1 fruit fly cellular context compared by ENCODE assay signal in the genomic region with DNA sequence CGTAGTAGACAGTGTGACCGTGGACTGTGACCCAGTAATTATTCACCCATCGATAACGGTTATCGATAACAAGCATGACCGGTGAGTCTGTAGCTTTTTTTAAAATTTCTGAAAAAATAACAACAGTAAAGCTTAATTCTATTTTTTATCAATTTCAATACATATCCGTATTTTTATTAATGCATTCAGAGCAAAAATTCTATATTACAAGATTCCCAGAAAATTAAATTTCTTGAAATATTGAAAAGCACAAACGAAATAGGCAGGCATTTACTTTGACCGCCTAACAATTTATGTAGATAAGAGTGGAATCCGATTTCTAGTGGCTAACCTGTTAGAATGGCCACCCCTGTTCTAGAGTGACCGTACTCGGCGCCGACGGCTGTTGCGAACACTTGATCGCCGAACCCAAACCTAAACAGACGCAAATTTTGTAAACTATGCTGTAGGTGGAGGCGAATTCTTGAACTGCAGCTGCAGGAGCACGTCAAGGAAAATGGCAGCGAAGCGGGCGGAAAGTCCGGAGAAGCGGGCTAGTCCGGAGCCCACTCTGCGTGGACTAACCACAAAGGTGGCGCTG.
A peak's percentile ranks its signal among the peaks of the same experiment; 100 is the strongest.
TF ChIP-seq lines count a peak whose summit lies in the region.

Gene CG3652, minus strand, starts transcription at position 35 of the 580 bp plus-strand sequence.

TF ChIP-seq in whole organism, embryonic, 481 proteins besides CTCF, POLR2A, EP300 and RAD21 (continued from another document and continues in another):
- no peak for TF ChIP-seq Mes4 (GFP tag; optimal IDR thresholded peaks at IDR 0.05; lab: Kevin White, UChicago)
- no peak for TF ChIP-seq Jarid2 (GFP tag; optimal IDR thresholded peaks at IDR 0.05; lab: Kevin White, UChicago)
- TF ChIP-seq CG17359 (tag; optimal IDR thresholded peaks at IDR 0.05; lab: Kevin White, UChicago), result no peak
- no peak for TF ChIP-seq CG11696 (GFP tag; IDR thresholded peaks at IDR 0.05; lab: Robert Waterston, UW)
- TF ChIP-seq CG9932 (GFP tag; IDR thresholded peaks at IDR 0.05; lab: Robert Waterston, UW), result peak; percentile 30; the same call in 1 of the 2 replicates
- no peak for TF ChIP-seq CG14965 (GFP tag; optimal IDR thresholded peaks at IDR 0.05; lab: Kevin White, UChicago; ENCODE audit: borderline replicate concordance)
- TF ChIP-seq CG30431 (GFP tag; optimal IDR thresholded peaks at IDR 0.05; lab: Kevin White, UChicago), result no peak
- peak; percentile 54 for TF ChIP-seq HLH4C (GFP tag; IDR thresholded peaks at IDR 0.05; lab: Robert Waterston, UW; ENCODE audit: partially characterized antibody)
- peak; percentile 31 for TF ChIP-seq CG17829 (tag; optimal IDR thresholded peaks at IDR 0.05; lab: Kevin White, UChicago)
- TF ChIP-seq sd (tag; optimal IDR thresholded peaks at IDR 0.05; lab: Kevin White, UChicago), result no peak
- no peak for TF ChIP-seq CG3726 (GFP tag; IDR thresholded peaks at IDR 0.05; lab: Robert Waterston, UW)
- TF ChIP-seq Ada2b (GFP tag; IDR thresholded peaks at IDR 0.05; lab: Robert Waterston, UW), result no peak
- TF ChIP-seq CG12071 (GFP tag; optimal IDR thresholded peaks at IDR 0.05; lab: Kevin White, UChicago), result no peak
- no peak for TF ChIP-seq CG1603 (tag; optimal IDR thresholded peaks at IDR 0.05; lab: Kevin White, UChicago)
- no peak for TF ChIP-seq trh (GFP tag; optimal IDR thresholded peaks at IDR 0.05; lab: Kevin White, UChicago)
- TF ChIP-seq pzg (GFP tag; optimal IDR thresholded peaks at IDR 0.05; lab: Kevin White, UChicago), result peak; percentile 47
- no peak for TF ChIP-seq CG5953 (GFP tag; IDR thresholded peaks at IDR 0.05; lab: Robert Waterston, UW)
- TF ChIP-seq ems (GFP tag; optimal IDR thresholded peaks at IDR 0.05; lab: Kevin White, UChicago), result no peak
- TF ChIP-seq CG9817 (tag; optimal IDR thresholded peaks at IDR 0.05; lab: Kevin White, UChicago), result no peak
- TF ChIP-seq CG12659 (GFP tag; optimal IDR thresholded peaks at IDR 0.05; lab: Kevin White, UChicago), result peak; percentile 70
- TF ChIP-seq row (GFP tag; IDR thresholded peaks at IDR 0.05; lab: Robert Waterston, UW), result peak; percentile 70
- TF ChIP-seq CG18011 (GFP tag; optimal IDR thresholded peaks at IDR 0.05; lab: Kevin White, UChicago), result no peak
- TF ChIP-seq CG7839 (tag; optimal IDR thresholded peaks at IDR 0.05; lab: Kevin White, UChicago), result no peak
- no peak for TF ChIP-seq CG31388 (GFP tag; optimal IDR thresholded peaks at IDR 0.05; lab: Kevin White, UChicago)
- no peak for TF ChIP-seq CG4820 (GFP tag; optimal IDR thresholded peaks at IDR 0.05; lab: Kevin White, UChicago)
- no peak for TF ChIP-seq Drgx (GFP tag; IDR thresholded peaks at IDR 0.05; lab: Robert Waterston, UW)
- no peak for TF ChIP-seq CG1233 (GFP tag; optimal IDR thresholded peaks at IDR 0.05; lab: Kevin White, UChicago)
- TF ChIP-seq Dad (GFP tag; optimal IDR thresholded peaks at IDR 0.05; lab: Kevin White, UChicago), result peak; percentile 9
- no peak for TF ChIP-seq CG16815 (GFP tag; optimal IDR thresholded peaks at IDR 0.05; lab: Kevin White, UChicago)
- peak; percentile 46; the same call in 1 of the 2 replicates for TF ChIP-seq unc-4 (GFP tag; IDR thresholded peaks at IDR 0.05; lab: Robert Waterston, UW; ENCODE audit: partially characterized antibody)
- TF ChIP-seq knrl (GFP tag; IDR thresholded peaks at IDR 0.05; lab: Robert Waterston, UW; ENCODE audit: partially characterized antibody), result peak; percentile 47; the same call in 2 of the 3 replicates
- peak; percentile 30 for TF ChIP-seq Hr3 (GFP tag; optimal IDR thresholded peaks at IDR 0.05; lab: Kevin White, UChicago)
- no peak; the same call in 1 of the 2 replicates for TF ChIP-seq Rfx (GFP tag; IDR thresholded peaks at IDR 0.05; lab: Robert Waterston, UW)
- peak; percentile 9 for TF ChIP-seq chn (GFP tag; optimal IDR thresholded peaks at IDR 0.05; lab: Kevin White, UChicago)
- no peak for TF ChIP-seq Vsx1 (GFP tag; optimal IDR thresholded peaks at IDR 0.05; lab: Kevin White, UChicago)
- no peak for TF ChIP-seq chif (GFP tag; optimal IDR thresholded peaks at IDR 0.05; lab: Kevin White, UChicago)
- TF ChIP-seq Fer2 (tag; optimal IDR thresholded peaks at IDR 0.05; lab: Kevin White, UChicago), result no peak
- TF ChIP-seq CG7357 (GFP tag; IDR thresholded peaks at IDR 0.05; lab: Robert Waterston, UW), result 0 out of 3 replicates have a peak, but pooled peaks have one; percentile 36
- no peak for TF ChIP-seq CG6765 (GFP tag; optimal IDR thresholded peaks at IDR 0.05; lab: Kevin White, UChicago)
- TF ChIP-seq CG3407 (GFP tag; optimal IDR thresholded peaks at IDR 0.05; lab: Kevin White, UChicago), result no peak
- peak; percentile 58 for TF ChIP-seq CG13287 (GFP tag; IDR thresholded peaks at IDR 0.05; lab: Robert Waterston, UW; ENCODE audit: partially characterized antibody)
- no peak for TF ChIP-seq CG11093 (GFP tag; IDR thresholded peaks at IDR 0.05; lab: Robert Waterston, UW)
- no peak for TF ChIP-seq CG34376 (GFP tag; optimal IDR thresholded peaks at IDR 0.05; lab: Kevin White, UChicago)
- no peak for TF ChIP-seq CG3847 (GFP tag; IDR thresholded peaks at IDR 0.05; lab: Robert Waterston, UW)
- 0 out of 4 replicates have a peak, but pooled peaks have one; percentile 21 for TF ChIP-seq chinmo (GFP tag; IDR thresholded peaks at IDR 0.05; lab: Robert Waterston, UW; ENCODE audit: partially characterized antibody)
- no peak for TF ChIP-seq insv (GFP tag; optimal IDR thresholded peaks at IDR 0.05; lab: Kevin White, UChicago)
- TF ChIP-seq Rx (GFP tag; IDR thresholded peaks at IDR 0.05; lab: Robert Waterston, UW), result no peak
- TF ChIP-seq CG6854 (GFP tag; optimal IDR thresholded peaks at IDR 0.05; lab: Kevin White, UChicago), result no peak
- TF ChIP-seq CG13894 (tag; optimal IDR thresholded peaks at IDR 0.05; lab: Kevin White, UChicago), result no peak
- no peak for TF ChIP-seq Neu2 (GFP tag; optimal IDR thresholded peaks at IDR 0.05; lab: Kevin White, UChicago; ENCODE audit: borderline replicate concordance)
- no peak for TF ChIP-seq E2f1 (GFP tag; IDR thresholded peaks at IDR 0.05; lab: Robert Waterston, UW)
- peak; percentile 1 for TF ChIP-seq CG10979 (tag; optimal IDR thresholded peaks at IDR 0.05; lab: Kevin White, UChicago)
- TF ChIP-seq Opbp (GFP tag; IDR thresholded peaks at IDR 0.05; lab: Robert Waterston, UW; ENCODE audit: partially characterized antibody), result 0 out of 3 replicates have a peak, but pooled peaks have one; percentile 14
- no peak for TF ChIP-seq HHEX (GFP tag; optimal IDR thresholded peaks at IDR 0.05; lab: Kevin White, UChicago)
- no peak for TF ChIP-seq CG17385 (GFP tag; optimal IDR thresholded peaks at IDR 0.05; lab: Kevin White, UChicago)
- TF ChIP-seq gro (GFP tag; optimal IDR thresholded peaks at IDR 0.05; lab: Kevin White, UChicago), result no peak
- TF ChIP-seq lov (optimal IDR thresholded peaks at IDR 0.05; lab: Kevin White, UChicago), result no peak
- no peak for TF ChIP-seq lov (GFP tag; IDR thresholded peaks at IDR 0.05; lab: Robert Waterston, UW)
- TF ChIP-seq CG10209 (GFP tag; optimal IDR thresholded peaks at IDR 0.05; lab: Kevin White, UChicago), result no peak
- TF ChIP-seq CG8944 (GFP tag; optimal IDR thresholded peaks at IDR 0.05; lab: Kevin White, UChicago), result no peak
- peak; percentile 27 for TF ChIP-seq HmgD (GFP tag; optimal IDR thresholded peaks at IDR 0.05; lab: Kevin White, UChicago)
- TF ChIP-seq kni (GFP tag; optimal IDR thresholded peaks at IDR 0.05; lab: Kevin White, UChicago), result no peak
- no peak for TF ChIP-seq CG14014 (GFP tag; IDR thresholded peaks at IDR 0.05; lab: Robert Waterston, UW)
- no peak for TF ChIP-seq CG6654 (GFP tag; optimal IDR thresholded peaks at IDR 0.05; lab: Kevin White, UChicago)
- peak; percentile 75 for TF ChIP-seq Sry-δ (GFP tag; optimal IDR thresholded peaks at IDR 0.05; lab: Kevin White, UChicago)
- TF ChIP-seq abd-A (tag; optimal IDR thresholded peaks at IDR 0.05; lab: Kevin White, UChicago), result no peak
- TF ChIP-seq kay (GFP tag; optimal IDR thresholded peaks at IDR 0.05; lab: Kevin White, UChicago), result peak; percentile 33
- peak in 1 of 2 experiments; percentile 25 for TF ChIP-seq Pdp1 (GFP tag; optimal IDR thresholded peaks at IDR 0.05; lab: Kevin White, UChicago)
- no peak for TF ChIP-seq Eip74EF (GFP tag; optimal IDR thresholded peaks at IDR 0.05; lab: Kevin White, UChicago)
- TF ChIP-seq shn (GFP tag; optimal IDR thresholded peaks at IDR 0.05; lab: Kevin White, UChicago), result no peak
- no peak for TF ChIP-seq Tbp (GFP tag; optimal IDR thresholded peaks at IDR 0.05; lab: Kevin White, UChicago)
- peak; percentile 84 for TF ChIP-seq Sin3A (optimal IDR thresholded peaks at IDR 0.05; lab: Kevin White, UChicago)
- no peak for TF ChIP-seq peb (GFP tag; IDR thresholded peaks at IDR 0.05; lab: Robert Waterston, UW)
- no peak for TF ChIP-seq eve (GFP tag; optimal IDR thresholded peaks at IDR 0.05; lab: Kevin White, UChicago)
- TF ChIP-seq CG10431 (GFP tag; optimal IDR thresholded peaks at IDR 0.05; lab: Kevin White, UChicago), result no peak
- no peak for TF ChIP-seq CG1602 (GFP tag; optimal IDR thresholded peaks at IDR 0.05; lab: Kevin White, UChicago)
- peak; percentile 23 for TF ChIP-seq HLH54F (GFP tag; optimal IDR thresholded peaks at IDR 0.05; lab: Kevin White, UChicago)
- TF ChIP-seq zen (tag; optimal IDR thresholded peaks at IDR 0.05; lab: Kevin White, UChicago), result peak; percentile 21
- no peak for TF ChIP-seq repo (GFP tag; optimal IDR thresholded peaks at IDR 0.05; lab: Kevin White, UChicago)
- TF ChIP-seq Hmr (GFP tag; optimal IDR thresholded peaks at IDR 0.05; lab: Kevin White, UChicago), result no peak
- no peak for TF ChIP-seq Lim3 (GFP tag; IDR thresholded peaks at IDR 0.05; lab: Robert Waterston, UW)
- TF ChIP-seq CG12104 (GFP tag; optimal IDR thresholded peaks at IDR 0.05; lab: Kevin White, UChicago), result no peak
- TF ChIP-seq CG11398 (GFP tag; optimal IDR thresholded peaks at IDR 0.05; lab: Kevin White, UChicago), result no peak
- no peak for TF ChIP-seq seq (GFP tag; IDR thresholded peaks at IDR 0.05; lab: Robert Waterston, UW)
- no peak for TF ChIP-seq CG4424 (GFP tag; optimal IDR thresholded peaks at IDR 0.05; lab: Kevin White, UChicago)
- TF ChIP-seq ewg (GFP tag; optimal IDR thresholded peaks at IDR 0.05; lab: Kevin White, UChicago), result no peak
- peak; percentile 19 for TF ChIP-seq CG9609 (GFP tag; optimal IDR thresholded peaks at IDR 0.05; lab: Kevin White, UChicago)
- no peak for TF ChIP-seq CG2875 (GFP tag; optimal IDR thresholded peaks at IDR 0.05; lab: Kevin White, UChicago)
- no peak for TF ChIP-seq kah (GFP tag; optimal IDR thresholded peaks at IDR 0.05; lab: Kevin White, UChicago)
- TF ChIP-seq gcm (GFP tag; optimal IDR thresholded peaks at IDR 0.05; lab: Kevin White, UChicago), result no peak
- no peak for TF ChIP-seq CG31365 (tag; optimal IDR thresholded peaks at IDR 0.05; lab: Kevin White, UChicago)
- peak; percentile 5 for TF ChIP-seq Meics (GFP tag; optimal IDR thresholded peaks at IDR 0.05; lab: Kevin White, UChicago)
- TF ChIP-seq YL-1 (GFP tag; optimal IDR thresholded peaks at IDR 0.05; lab: Kevin White, UChicago), result peak; percentile 61
- no peak for TF ChIP-seq pfk (GFP tag; optimal IDR thresholded peaks at IDR 0.05; lab: Kevin White, UChicago)
- TF ChIP-seq CG12769 (tag; optimal IDR thresholded peaks at IDR 0.05; lab: Kevin White, UChicago), result no peak
- TF ChIP-seq esg (GFP tag; conservative IDR thresholded peaks at IDR 0.05; lab: Robert Waterston, UW), result no peak
- TF ChIP-seq br (optimal IDR thresholded peaks at IDR 0.05; lab: Kevin White, UChicago), result no peak
- TF ChIP-seq inv (GFP tag; IDR thresholded peaks at IDR 0.05; lab: Robert Waterston, UW; ENCODE audit: partially characterized antibody), result peak; percentile 38; the same call in 1 of the 2 replicates
- TF ChIP-seq sna (GFP tag; IDR thresholded peaks at IDR 0.05; lab: Robert Waterston, UW; ENCODE audit: partially characterized antibody), result peak; percentile 18; the same call in 1 of the 2 replicates
- no peak for TF ChIP-seq CG17568 (GFP tag; optimal IDR thresholded peaks at IDR 0.05; lab: Kevin White, UChicago)
- no peak for TF ChIP-seq Dip2 (GFP tag; IDR thresholded peaks at IDR 0.05; lab: Robert Waterston, UW)
- TF ChIP-seq CG7928 (GFP tag; optimal IDR thresholded peaks at IDR 0.05; lab: Kevin White, UChicago), result peak; percentile 53
- TF ChIP-seq ci (GFP tag; IDR thresholded peaks at IDR 0.05; lab: Robert Waterston, UW), result no peak
- peak; percentile 33 for TF ChIP-seq Max (GFP tag; optimal IDR thresholded peaks at IDR 0.05; lab: Kevin White, UChicago)
- no peak for TF ChIP-seq Mrtf (GFP tag; IDR thresholded peaks at IDR 0.05; lab: Robert Waterston, UW)
- TF ChIP-seq Side (GFP tag; optimal IDR thresholded peaks at IDR 0.05; lab: Kevin White, UChicago), result peak; percentile 35
- TF ChIP-seq Ets97D (GFP tag; optimal IDR thresholded peaks at IDR 0.05; lab: Kevin White, UChicago), result peak; percentile 58
- no peak for TF ChIP-seq CG9215 (GFP tag; IDR thresholded peaks at IDR 0.05; lab: Robert Waterston, UW)
- no peak for TF ChIP-seq crol (GFP tag; IDR thresholded peaks at IDR 0.05; lab: Robert Waterston, UW)
- peak; percentile 64 for TF ChIP-seq phol (tag; optimal IDR thresholded peaks at IDR 0.05; lab: Kevin White, UChicago)
- no peak for TF ChIP-seq CG15269 (tag; optimal IDR thresholded peaks at IDR 0.05; lab: Kevin White, UChicago)
- no peak for TF ChIP-seq yki (optimal IDR thresholded peaks at IDR 0.05; lab: Kevin White, UChicago)
- TF ChIP-seq Asciz (GFP tag; optimal IDR thresholded peaks at IDR 0.05; lab: Kevin White, UChicago), result no peak
- TF ChIP-seq Hr51 (GFP tag; optimal IDR thresholded peaks at IDR 0.05; lab: Kevin White, UChicago), result no peak
- peak; percentile 49 for TF ChIP-seq Xbp1 (GFP tag; optimal IDR thresholded peaks at IDR 0.05; lab: Kevin White, UChicago)
- TF ChIP-seq sr (GFP tag; IDR thresholded peaks at IDR 0.05; lab: Robert Waterston, UW), result no peak
- TF ChIP-seq bcd (GFP tag; optimal IDR thresholded peaks at IDR 0.05; lab: Kevin White, UChicago), result no peak
- peak; percentile 15 for TF ChIP-seq CHES-1-like (GFP tag; optimal IDR thresholded peaks at IDR 0.05; lab: Kevin White, UChicago)
- TF ChIP-seq oc (tag; optimal IDR thresholded peaks at IDR 0.05; lab: Kevin White, UChicago), result no peak
- TF ChIP-seq lbe (GFP tag; optimal IDR thresholded peaks at IDR 0.05; lab: Kevin White, UChicago), result no peak
- no peak for TF ChIP-seq fd96Cb (tag; optimal IDR thresholded peaks at IDR 0.05; lab: Kevin White, UChicago)
- TF ChIP-seq B-H1 (GFP tag; IDR thresholded peaks at IDR 0.05; lab: Robert Waterston, UW), result no peak
- no peak for TF ChIP-seq CG14667 (GFP tag; IDR thresholded peaks at IDR 0.05; lab: Robert Waterston, UW)
- peak; percentile 68 for TF ChIP-seq Dp (GFP tag; optimal IDR thresholded peaks at IDR 0.05; lab: Kevin White, UChicago)
- no peak for TF ChIP-seq sens-2 (GFP tag; IDR thresholded peaks at IDR 0.05; lab: Robert Waterston, UW)
- no peak for TF ChIP-seq toy (GFP tag; IDR thresholded peaks at IDR 0.05; lab: Robert Waterston, UW)
- TF ChIP-seq da (GFP tag; optimal IDR thresholded peaks at IDR 0.05; lab: Kevin White, UChicago), result no peak
